Fruit fly (Drosophila melanogaster): ENCODE data around the gene CG32536.

Gene CG32536

dm6 chrX:19289318-19289970 lies 12.7 kb upstream of the CG32536 start (continued):
- TF ChIP-seq Sry-δ (GFP tag; optimal IDR thresholded peaks at IDR 0.05): peak; percentile 39
- peak; percentile 81 for TF ChIP-seq org-1 (GFP tag; optimal IDR thresholded peaks at IDR 0.05)
- peak; percentile 12; the same call in 1 of the 2 replicates for TF ChIP-seq Adf1 (GFP tag; IDR thresholded peaks at IDR 0.05)
- TF ChIP-seq CG1832 (GFP tag; optimal IDR thresholded peaks at IDR 0.05): no peak
- TF ChIP-seq tx (GFP tag; optimal IDR thresholded peaks at IDR 0.05): peak; percentile 80
- TF ChIP-seq CG15073 (GFP tag; optimal IDR thresholded peaks at IDR 0.05): peak; percentile 60
- peak; percentile 79 for TF ChIP-seq CG17568 (GFP tag; optimal IDR thresholded peaks at IDR 0.05)
- peak; percentile 88 for TF ChIP-seq sr (GFP tag; IDR thresholded peaks at IDR 0.05)
- TF ChIP-seq ind (GFP tag; optimal IDR thresholded peaks at IDR 0.05): peak; percentile 90
- TF ChIP-seq prd (optimal IDR thresholded peaks at IDR 0.05): no peak
- peak; percentile 93 for TF ChIP-seq prd (GFP tag; IDR thresholded peaks at IDR 0.05)
- TF ChIP-seq Tbp (GFP tag; optimal IDR thresholded peaks at IDR 0.05): no peak
- TF ChIP-seq Dek (tag; optimal IDR thresholded peaks at IDR 0.05): peak; percentile 73
- peak; percentile 77 for TF ChIP-seq odd (GFP tag; optimal IDR thresholded peaks at IDR 0.05)
- peak; percentile 90 for TF ChIP-seq tgo (GFP tag; IDR thresholded peaks at IDR 0.05)
- TF ChIP-seq CG17385 (GFP tag; optimal IDR thresholded peaks at IDR 0.05): peak; percentile 87
- TF ChIP-seq Dbx (GFP tag; IDR thresholded peaks at IDR 0.05): peak; percentile 67; the same call in 2 of the 3 replicates
- TF ChIP-seq CG12769 (tag; optimal IDR thresholded peaks at IDR 0.05): peak; percentile 92
- peak; percentile 83 for TF ChIP-seq Lim3 (GFP tag; IDR thresholded peaks at IDR 0.05)
- peak; percentile 66 for TF ChIP-seq CG6654 (GFP tag; optimal IDR thresholded peaks at IDR 0.05)
- peak; percentile 59 for TF ChIP-seq CG13123 (GFP tag; optimal IDR thresholded peaks at IDR 0.05)
- TF ChIP-seq CG14710 (tag; optimal IDR thresholded peaks at IDR 0.05): peak; percentile 73
- TF ChIP-seq ara (GFP tag; IDR thresholded peaks at IDR 0.05): peak; percentile 90
- TF ChIP-seq sd (tag; optimal IDR thresholded peaks at IDR 0.05): peak; percentile 68
- peak; percentile 81 for TF ChIP-seq slp2 (GFP tag; optimal IDR thresholded peaks at IDR 0.05)
- no peak for TF ChIP-seq h (optimal IDR thresholded peaks at IDR 0.05)
- peak; percentile 56 for TF ChIP-seq CG31224 (GFP tag; IDR thresholded peaks at IDR 0.05)
- TF ChIP-seq Fer1 (GFP tag; optimal IDR thresholded peaks at IDR 0.05): peak; percentile 82
- TF ChIP-seq Hmx (GFP tag; optimal IDR thresholded peaks at IDR 0.05): peak; percentile 36
- TF ChIP-seq CG1647 (GFP tag; optimal IDR thresholded peaks at IDR 0.05): peak; percentile 88
- TF ChIP-seq CG10565 (GFP tag; optimal IDR thresholded peaks at IDR 0.05): peak; percentile 59
- peak; percentile 87 for TF ChIP-seq NfI (GFP tag; optimal IDR thresholded peaks at IDR 0.05)
- TF ChIP-seq Chrac-16 (GFP tag; optimal IDR thresholded peaks at IDR 0.05): peak; percentile 83
- no peak for TF ChIP-seq stwl (tag; optimal IDR thresholded peaks at IDR 0.05)
- TF ChIP-seq Eip74EF (GFP tag; optimal IDR thresholded peaks at IDR 0.05): peak in 1 of 2 experiments; percentile 86
- peak; percentile 54 for TF ChIP-seq Bteb2 (GFP tag; optimal IDR thresholded peaks at IDR 0.05)
- TF ChIP-seq CG33213 (GFP tag; optimal IDR thresholded peaks at IDR 0.05): peak; percentile 77
- TF ChIP-seq CG2875 (GFP tag; optimal IDR thresholded peaks at IDR 0.05): peak; percentile 83
- TF ChIP-seq klu (GFP tag; IDR thresholded peaks at IDR 0.05): peak; percentile 69
- TF ChIP-seq Atf6 (GFP tag; IDR thresholded peaks at IDR 0.05): peak; percentile 78; the same call in 1 of the 2 replicates
- TF ChIP-seq nerfin-1 (tag; optimal IDR thresholded peaks at IDR 0.05): peak; percentile 83
- TF ChIP-seq CG30020 (tag; optimal IDR thresholded peaks at IDR 0.05): peak; percentile 36
- no peak for TF ChIP-seq knrl (GFP tag; IDR thresholded peaks at IDR 0.05; ENCODE audit: partially characterized antibody)
- TF ChIP-seq Mes4 (GFP tag; optimal IDR thresholded peaks at IDR 0.05): peak; percentile 90
- peak; percentile 82 for TF ChIP-seq mam (GFP tag; optimal IDR thresholded peaks at IDR 0.05)
- peak; percentile 65 for TF ChIP-seq CG6254 (GFP tag; optimal IDR thresholded peaks at IDR 0.05)
- TF ChIP-seq yki (optimal IDR thresholded peaks at IDR 0.05): no peak
- no peak for TF ChIP-seq Dfd (GFP tag; optimal IDR thresholded peaks at IDR 0.05)
- peak; percentile 84 for TF ChIP-seq btn (GFP tag; optimal IDR thresholded peaks at IDR 0.05)
- peak; percentile 72 for TF ChIP-seq CG12104 (GFP tag; optimal IDR thresholded peaks at IDR 0.05)
- TF ChIP-seq zfh1 (GFP tag; IDR thresholded peaks at IDR 0.05): peak; percentile 94

Measured in whole organism, embryonic.